Worm (Caenorhabditis elegans) whole organism, L1 larva: ENCODE data around the gene etc-1.

Experiments used
- C04F5.9 ChIP-seq: sonication (generic microtip); optimal IDR thresholded peaks from 2 replicates; lab custom pipeline; 2016; ENCODE audit warnings: missing genetic modification characterization, missing compliant biosample characterization
- Y116A8C.19 ChIP-seq: sonication (generic microtip); optimal IDR thresholded peaks from 2 replicates; lab custom pipeline; 2016; ENCODE audit warnings: missing compliant biosample characterization, missing genetic modification characterization, borderline replicate concordance
- ama-1 ChIP-seq: fragments of 150-350 bp; optimal IDR thresholded peaks from 2 replicates; lab custom pipeline; 2014
- blmp-1 ChIP-seq: fragments of 150-350 bp; optimal IDR thresholded peaks from 2 replicates; lab custom pipeline; 2014; ENCODE audit warnings: missing biosample characterization, missing genetic modification characterization
- ceh-82 ChIP-seq, 3 experiments: fragments of 150-350 bp in 1 of 3; sonication (generic microtip) in 2 of 3; optimal IDR thresholded peaks; 2 replicates each; lab custom pipeline; 2014 to 2017; ENCODE audit warnings: missing biosample characterization in 3 of 3, missing genetic modification characterization in 3 of 3
- efl-1 ChIP-seq, 4 experiments: fragments of 150-350 bp; optimal IDR thresholded peaks in 3 of 4; peaks in 1 of 4; 1 replicate in 1 of 4; 2 replicates in 3 of 4; lab custom pipeline; 2014; ENCODE audit warnings: missing biosample characterization in 2 of 4, missing genetic modification characterization in 2 of 4, missing genetic modification reagents in 2 of 4
- efl-3 ChIP-seq: fragments of 200-800 bp; sonication (Bioruptor generic); optimal IDR thresholded peaks from 2 replicates; lab custom pipeline; 2018; ENCODE audit warnings: mild to moderate bottlenecking, missing genetic modification characterization, missing compliant biosample characterization
- elt-2 ChIP-seq: sonication (generic microtip); optimal IDR thresholded peaks from 2 replicates; lab custom pipeline; 2016; ENCODE audit warnings: missing genetic modification characterization, mild to moderate bottlenecking, inconsistent platforms, missing compliant biosample characterization, missing genetic modification reagents
- elt-3 ChIP-seq, 6 experiments: fragments of 150-350 bp in 1 of 6; sonication (generic microtip); optimal IDR thresholded peaks; 2 replicates each; lab custom pipeline; 2017 to 2018; ENCODE audit warnings: missing biosample characterization in 6 of 6, missing genetic modification characterization in 6 of 6, inconsistent platforms in 1 of 6
- fkh-8 ChIP-seq: sonication (generic microtip); optimal IDR thresholded peaks from 2 replicates; lab custom pipeline; 2016; ENCODE audit warnings: mild to moderate bottlenecking, missing genetic modification characterization, missing compliant biosample characterization
- grh-1 ChIP-seq: fragments of 200-800 bp; sonication (Bioruptor generic); IDR thresholded peaks from 2 replicates; pipeline ENCODE4 v1.3.6; 2022; ENCODE audit warnings: missing genetic modification reagents, missing genetic modification characterization, missing compliant biosample characterization
- jun-1 ChIP-seq: fragments of 150-350 bp; optimal IDR thresholded peaks from 2 replicates; lab custom pipeline; 2014; ENCODE audit warnings: missing biosample characterization, missing genetic modification reagents, missing genetic modification characterization
- lin-14 ChIP-seq: fragments of 200-800 bp; sonication (Bioruptor generic); optimal IDR thresholded peaks from 2 replicates; lab custom pipeline; 2018; ENCODE audit warnings: mild to moderate bottlenecking, missing genetic modification characterization, moderate library complexity, missing compliant biosample characterization
- lin-35 ChIP-seq, 2 experiments: fragments of 150-350 bp; optimal IDR thresholded peaks; 2 replicates each; lab custom pipeline; 2014; ENCODE audit warnings: missing biosample characterization in 2 of 2, missing genetic modification characterization in 2 of 2, missing genetic modification reagents in 2 of 2
- lsy-2 ChIP-seq, 2 experiments: fragments of 150-350 bp; optimal IDR thresholded peaks; 2 replicates each; lab custom pipeline; 2014; ENCODE audit warnings: missing biosample characterization in 2 of 2, missing genetic modification characterization in 2 of 2
- mab-9 ChIP-seq: fragments of 200-800 bp; sonication (Bioruptor generic); IDR thresholded peaks from 2 replicates; pipeline ENCODE4 v1.3.6; 2022; ENCODE audit warnings: missing genetic modification reagents, missing genetic modification characterization, missing compliant biosample characterization
- nhr-11 ChIP-seq: fragments of 150-350 bp; optimal IDR thresholded peaks from 2 replicates; lab custom pipeline; 2014; ENCODE audit warnings: missing biosample characterization, missing genetic modification characterization
- nhr-19 ChIP-seq: fragments of 200-800 bp; sonication (Bioruptor generic); conservative IDR thresholded peaks from 2 replicates; pipeline ENCODE4 v1.3.6; 2022; ENCODE audit warnings: missing genetic modification characterization, missing compliant biosample characterization
- nhr-20 ChIP-seq: sonication (generic microtip); optimal IDR thresholded peaks from 2 replicates; lab custom pipeline; 2016; ENCODE audit warnings: mild to moderate bottlenecking, missing genetic modification characterization, missing compliant biosample characterization
- nhr-71 ChIP-seq: sonication (generic microtip); optimal IDR thresholded peaks from 2 replicates; lab custom pipeline; 2016; ENCODE audit warnings: mild to moderate bottlenecking, missing genetic modification characterization, moderate library complexity, missing compliant biosample characterization
- nhr-76 ChIP-seq: sonication (generic microtip); optimal IDR thresholded peaks from 2 replicates; lab custom pipeline; 2017; ENCODE audit warnings: missing biosample characterization, missing genetic modification characterization
- nhr-77 ChIP-seq: fragments of 150-350 bp; optimal IDR thresholded peaks from 2 replicates; lab custom pipeline; 2014; ENCODE audit warnings: missing biosample characterization, missing genetic modification characterization
- nhr-85 ChIP-seq: sonication (generic microtip); peaks from one replicate; lab custom pipeline; 2016; ENCODE audit warnings: missing genetic modification characterization, inconsistent platforms, missing compliant biosample characterization
- nhr-90 ChIP-seq: sonication (generic microtip); optimal IDR thresholded peaks from 2 replicates; lab custom pipeline; 2016; ENCODE audit warnings: mild to moderate bottlenecking, missing genetic modification characterization, missing compliant biosample characterization; ENCODE audit not compliant: poor library complexity
- pqm-1 ChIP-seq: sonication (generic microtip); optimal IDR thresholded peaks from 3 replicates; lab custom pipeline; 2017; ENCODE audit warnings: missing biosample characterization, missing genetic modification characterization
- sptf-1 ChIP-seq: fragments of 150-350 bp; optimal IDR thresholded peaks from 2 replicates; lab custom pipeline; 2014; ENCODE audit warnings: missing biosample characterization, missing genetic modification characterization
- unc-30 ChIP-seq: sonication (generic microtip); optimal IDR thresholded peaks from 2 replicates; lab custom pipeline; 2017; ENCODE audit warnings: missing biosample characterization, missing genetic modification characterization
- unc-62 ChIP-seq: fragments of 150-350 bp; optimal IDR thresholded peaks from 2 replicates; lab custom pipeline; 2014; ENCODE audit warnings: missing biosample characterization, missing genetic modification reagents, missing genetic modification characterization
- unc-98 ChIP-seq: fragments of 200-800 bp; sonication (Bioruptor generic); IDR thresholded peaks from 2 replicates; pipeline ENCODE4 v1.3.6; 2022; ENCODE audit warnings: missing genetic modification characterization, missing compliant biosample characterization
- zag-1 ChIP-seq: fragments of 150-350 bp; optimal IDR thresholded peaks from 2 replicates; lab custom pipeline; 2014; ENCODE audit warnings: missing biosample characterization, missing genetic modification characterization
- ztf-11 ChIP-seq, 2 experiments: sonication (generic microtip); optimal IDR thresholded peaks; 2 replicates each; lab custom pipeline; 2016 to 2017; ENCODE audit warnings: missing genetic modification characterization in 2 of 2, missing biosample characterization in 1 of 2, missing compliant biosample characterization in 1 of 2

The etc-1 gene

ce11 chrII:8625163-8625562, 39.5 kb upstream of the etc-1 start, which contains the start of gene sptf-2:
sptf-2 (plus strand) TSS chrII:8625459.
- TF ChIP-seq efl-1 (optimal IDR thresholded peaks at IDR 0.05; lab: Kevin White, UChicago) (no peak), efl-1 (GFP tag; optimal IDR thresholded peaks at IDR 0.05 in 1 of 2; lab: Kevin White, UChicago) (peak in 1 of 2 experiments; percentile 88), pqm-1 (tag; lab: Kevin White, UChicago) (peak; percentile 89), nhr-90 (tag; lab: Kevin White, UChicago) (no peak), unc-98 (no peak), C04F5.9 (tag; lab: Kevin White, UChicago) (no peak), nhr-19 (GFP tag; lab: Robert Waterston, UW) (no peak), elt-2 (tag; lab: Kevin White, UChicago) (peak; percentile 91), jun-1 (tag; lab: Kevin White, UChicago) (peak; percentile 34), sptf-1 (tag; lab: Kevin White, UChicago) (no peak), lin-35 (GFP tag; optimal IDR thresholded peaks at IDR 0.05; lab: Kevin White, UChicago) (peak in 1 of 2 experiments; percentile 21)

DNA sequence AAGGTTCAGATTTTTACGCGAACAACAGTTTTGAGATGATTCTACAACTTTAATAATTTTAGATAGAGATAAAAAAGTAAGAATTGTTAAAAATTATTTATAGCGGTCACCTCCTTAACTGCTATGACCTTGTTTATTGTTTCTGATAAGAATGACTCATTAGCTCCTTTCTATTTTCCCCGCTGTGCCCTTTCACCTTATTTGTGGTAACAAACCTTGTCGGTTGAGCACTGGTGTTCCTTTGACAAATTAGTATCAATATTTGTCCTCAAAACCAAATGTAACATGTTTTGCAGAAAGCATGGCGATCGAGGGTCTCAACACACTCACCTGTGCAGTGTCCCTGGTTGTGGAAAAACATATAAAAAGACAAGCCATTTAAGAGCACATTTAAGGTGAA, 38.0 kb upstream of the etc-1 start:
- TF ChIP-seq efl-3 (no peak), efl-1 (optimal IDR thresholded peaks at IDR 0.05; lab: Kevin White, UChicago) (no peak), efl-1 (GFP tag; optimal IDR thresholded peaks at IDR 0.05 in 1 of 2; lab: Kevin White, UChicago) (peak in 1 of 2 experiments; percentile 51)

ce11 chrII:8627907-8628306, 36.7 kb upstream of the etc-1 start:
- TF ChIP-seq unc-62 (GFP tag; lab: Kevin White, UChicago), result no peak
- no peak for TF ChIP-seq nhr-90 (tag; lab: Kevin White, UChicago)
- TF ChIP-seq ceh-82 (tag; optimal IDR thresholded peaks at IDR 0.05; lab: Kevin White, UChicago), result no peak
- TF ChIP-seq, all 84 proteins: peak for 0

DNA sequence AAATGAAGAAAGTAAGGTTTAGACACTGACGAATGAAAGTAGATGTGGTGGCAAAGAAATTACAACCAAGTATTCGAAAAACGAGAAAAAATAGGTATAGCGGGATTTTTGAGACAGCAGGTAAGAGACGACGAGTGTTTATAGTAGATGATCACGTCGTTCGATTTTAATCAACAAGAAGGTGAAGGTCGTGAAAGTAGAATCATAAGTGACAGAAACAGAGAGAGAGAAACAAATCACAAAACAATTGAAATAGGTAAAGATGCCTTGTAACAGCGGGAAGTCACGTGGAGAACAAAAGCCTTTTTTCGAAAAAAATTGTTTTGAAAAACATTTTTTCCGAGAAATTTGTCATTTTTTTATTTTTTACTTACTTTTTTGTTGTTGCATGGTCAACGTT, 34.5 kb upstream of the etc-1 start, which contains the start of gene T22C8.6:
Gene T22C8.6 (minus strand): TSS at position 194 of the 400 bp plus-strand sequence.
- TF ChIP-seq jun-1 (tag; lab: Kevin White, UChicago) (no peak), grh-1 (no peak), zag-1 (tag; lab: Kevin White, UChicago) (no peak), unc-98 (no peak), blmp-1 (tag; lab: Kevin White, UChicago) (peak; percentile 78), lin-14 (GFP tag; lab: Kevin White, UChicago) (peak; percentile 48), nhr-71 (tag; lab: Kevin White, UChicago) (no peak), ama-1 (lab: Kevin White, UChicago) (no peak), ztf-11 (tag; optimal IDR thresholded peaks at IDR 0.05; lab: Kevin White, UChicago) (no peak), mab-9 (no peak), nhr-20 (tag; lab: Kevin White, UChicago) (peak; percentile 47), unc-62 (GFP tag; lab: Kevin White, UChicago) (no peak), nhr-11 (tag; lab: Kevin White, UChicago) (no peak), nhr-19 (GFP tag; lab: Robert Waterston, UW) (no peak), Y116A8C.19 (tag; lab: Kevin White, UChicago) (no peak), lsy-2 (tag; optimal IDR thresholded peaks at IDR 0.05; lab: Kevin White, UChicago) (no peak), unc-30 (no peak), nhr-85 (tag; lab: Kevin White, UChicago) (peak; percentile 75), fkh-8 (tag; lab: Kevin White, UChicago) (no peak), lin-35 (GFP tag; optimal IDR thresholded peaks at IDR 0.05; lab: Kevin White, UChicago) (peak in 1 of 2 experiments; percentile 3), elt-3 (tag; optimal IDR thresholded peaks at IDR 0.05; lab: Kevin White, UChicago) (peak in 1 of 6 experiments; percentile 25), nhr-76 (no peak), C04F5.9 (tag; lab: Kevin White, UChicago) (no peak), nhr-77 (no peak)

DNA sequence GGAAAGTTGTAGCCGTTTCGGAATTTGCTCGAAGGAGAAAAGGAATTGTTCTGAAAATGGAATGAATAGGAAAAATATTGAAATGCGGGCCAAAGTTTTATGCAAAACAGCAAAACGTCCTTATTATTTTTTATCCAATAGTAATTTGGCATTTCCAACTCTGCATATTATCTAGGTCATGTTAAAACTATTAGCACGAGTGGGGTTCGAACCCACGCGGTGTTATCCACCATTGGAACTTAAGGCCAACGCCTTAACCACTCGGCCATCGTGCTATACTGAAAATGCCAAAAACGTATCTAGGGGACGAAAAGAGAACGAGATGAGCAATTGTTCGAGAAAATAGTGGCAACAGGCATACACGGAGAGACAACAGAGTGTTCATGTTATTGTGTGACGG, 32.9 kb upstream of the etc-1 start:
- no peak for TF ChIP-seq ceh-82 (tag; optimal IDR thresholded peaks at IDR 0.05; lab: Kevin White, UChicago)
